Fruit fly (Drosophila melanogaster) whole organism, pupa: Measurements from ENCODE around the gene CG1635.
A peak's percentile ranks its signal among the peaks of the same experiment; 100 is the strongest.

Source experiments
- CG10348 ChIP-seq: fragments of 200-800 bp; sonication (Bioruptor generic); IDR thresholded peaks from 2 replicates; pipeline ENCODE4 v1.3.6; 2022; ENCODE audit warnings: missing biosample characterization, missing genetic modification characterization
- CG12605 ChIP-seq: fragments of 200-800 bp; sonication (Bioruptor generic); IDR thresholded peaks from 2 replicates; pipeline ENCODE4 v1.3.6; 2022; ENCODE audit warnings: missing biosample characterization, missing genetic modification characterization
- CG13204 ChIP-seq: fragments of 200-800 bp; sonication (Bioruptor generic); optimal IDR thresholded peaks from 2 replicates; lab custom pipeline; 2018; ENCODE audit warnings: missing biosample characterization, mild to moderate bottlenecking, missing genetic modification characterization, moderate library complexity
- CG14655 ChIP-seq: fragments of 200-800 bp; sonication (Bioruptor generic); optimal IDR thresholded peaks from 3 replicates; lab custom pipeline; 2017; ENCODE audit warnings: mild to moderate bottlenecking, missing biosample characterization, missing genetic modification reagents, missing genetic modification characterization
- CG15710 ChIP-seq: fragments of 200-800 bp; sonication (Bioruptor generic); optimal IDR thresholded peaks from 2 replicates; lab custom pipeline; 2018; ENCODE audit warnings: missing biosample characterization, mild to moderate bottlenecking, missing genetic modification characterization, moderate library complexity
- CG17806 ChIP-seq: fragments of 200-800 bp; sonication (Bioruptor generic); optimal IDR thresholded peaks from 2 replicates; lab custom pipeline; 2018; ENCODE audit warnings: missing biosample characterization, mild to moderate bottlenecking, missing genetic modification characterization, moderate library complexity
- CG32121 ChIP-seq: fragments of 200-800 bp; sonication (Bioruptor generic); IDR thresholded peaks from 2 replicates; pipeline ENCODE4 v1.3.6; 2022; ENCODE audit warnings: missing biosample characterization, missing genetic modification characterization
- CG34367 ChIP-seq: fragments of 200-800 bp; sonication (Bioruptor generic); optimal IDR thresholded peaks from 2 replicates; lab custom pipeline; 2018; ENCODE audit warnings: missing biosample characterization, mild to moderate bottlenecking, missing genetic modification characterization
- CG4496 ChIP-seq: fragments of 200-800 bp; sonication (Bioruptor generic); IDR thresholded peaks from 3 replicates; pipeline ENCODE4 v1.3.6; 2022; ENCODE audit warnings: missing biosample characterization, missing genetic modification characterization
- CG8159 ChIP-seq: fragments of 200-800 bp; sonication (Bioruptor generic); optimal IDR thresholded peaks from 3 replicates; lab custom pipeline; 2018; ENCODE audit warnings: missing biosample characterization, mild to moderate bottlenecking, missing genetic modification characterization, moderate library complexity
- CG8301 ChIP-seq: fragments of 200-800 bp; sonication (Bioruptor generic); optimal IDR thresholded peaks from 2 replicates; lab custom pipeline; 2018; ENCODE audit warnings: missing biosample characterization, mild to moderate bottlenecking, missing genetic modification characterization
- CG9948 ChIP-seq: fragments of 200-800 bp; sonication (Bioruptor generic); optimal IDR thresholded peaks from 2 replicates; lab custom pipeline; 2018; ENCODE audit warnings: missing biosample characterization, mild to moderate bottlenecking, missing genetic modification characterization, moderate library complexity
- D1 ChIP-seq: fragments of 200-800 bp; sonication (Bioruptor generic); optimal IDR thresholded peaks from 2 replicates; lab custom pipeline; 2018; ENCODE audit warnings: missing biosample characterization, mild to moderate bottlenecking, missing genetic modification characterization, moderate library complexity
- EcR ChIP-seq: fragments of 200-800 bp; sonication (Bioruptor generic); optimal IDR thresholded peaks from 3 replicates; lab custom pipeline; 2019; ENCODE audit warnings: missing biosample characterization, missing genetic modification characterization, mild to moderate bottlenecking, moderate library complexity, missing genetic modification reagents
- Ets98B ChIP-seq: fragments of 200-800 bp; sonication (Bioruptor generic); IDR thresholded peaks from 2 replicates; pipeline ENCODE4 v1.3.6; 2022; ENCODE audit warnings: missing biosample characterization, missing genetic modification characterization
- Pif1A ChIP-seq: fragments of 200-800 bp; sonication (Bioruptor generic); optimal IDR thresholded peaks from 3 replicates; lab custom pipeline; 2016; ENCODE audit warnings: missing biosample characterization, missing genetic modification characterization
- Pif1B ChIP-seq: fragments of 200-800 bp; sonication (Bioruptor generic); optimal IDR thresholded peaks from 3 replicates; lab custom pipeline; 2016; ENCODE audit warnings: missing biosample characterization, missing genetic modification characterization
- Snoo ChIP-seq: fragments of 200-800 bp; sonication (Bioruptor generic); optimal IDR thresholded peaks from 3 replicates; lab custom pipeline; 2017; ENCODE audit warnings: missing biosample characterization, mild to moderate bottlenecking, missing genetic modification characterization, inconsistent platforms
- fd96Ca ChIP-seq: fragments of 200-800 bp; sonication (Bioruptor generic); IDR thresholded peaks from 3 replicates; pipeline ENCODE4 v1.3.6; 2022; ENCODE audit warnings: missing biosample characterization, missing genetic modification characterization
- gl ChIP-seq: fragments of 200-800 bp; sonication (Bioruptor generic); optimal IDR thresholded peaks from 2 replicates; lab custom pipeline; 2018; ENCODE audit warnings: missing biosample characterization, mild to moderate bottlenecking, missing genetic modification characterization
- rn ChIP-seq: fragments of 200-800 bp; sonication (Bioruptor generic); IDR thresholded peaks from 2 replicates; pipeline ENCODE4 v1.3.6; 2022; ENCODE audit warnings: missing biosample characterization, missing genetic modification characterization

CG1635 gene

DNA sequence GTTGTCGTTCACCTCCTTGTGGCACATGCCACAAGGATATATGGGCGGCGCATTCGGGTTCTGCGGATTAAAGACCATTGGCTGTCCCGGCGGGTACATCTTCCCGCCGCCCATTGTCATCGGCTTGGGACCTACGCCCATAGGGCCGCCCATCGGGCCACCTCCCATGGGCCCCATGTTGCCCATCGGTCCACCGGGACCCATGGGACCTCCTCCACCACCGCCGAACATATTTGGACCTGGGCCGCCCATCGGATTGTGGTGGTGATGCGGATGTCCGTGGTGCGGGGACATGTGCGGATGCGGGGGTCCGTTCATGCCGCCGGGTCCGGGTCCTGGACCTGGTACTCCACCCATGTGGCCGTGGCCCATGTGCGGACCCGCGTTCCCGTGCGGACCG is 11.1 kb upstream of the CG1635 start:
- TF ChIP-seq Ets98B (no peak), rn (GFP tag; lab: Robert Waterston, UW) (no peak), EcR (GFP tag; lab: Kevin White, UChicago) (no peak), CG8301 (tag; lab: Kevin White, UChicago) (no peak), CG14655 (no peak)

DNA sequence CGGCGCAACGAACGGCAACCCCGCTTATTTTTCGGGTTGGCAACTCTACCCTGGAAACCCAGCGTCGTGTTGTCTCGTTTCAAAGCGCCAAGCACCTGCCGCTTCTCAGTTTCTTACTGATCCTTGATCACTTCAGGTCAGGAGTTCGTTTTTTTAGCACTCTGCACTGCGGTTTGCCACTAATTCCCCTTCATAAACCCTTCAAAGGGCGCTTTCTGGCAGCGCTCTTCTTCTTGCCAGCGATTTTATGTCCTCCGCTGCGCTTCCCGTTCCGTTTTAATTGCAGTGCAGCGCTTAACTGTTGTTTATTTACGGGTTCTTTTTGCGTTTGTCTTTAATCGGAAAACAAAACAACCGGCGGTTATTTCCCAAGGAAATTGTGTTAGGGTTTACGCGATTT is 8.4 kb upstream of the CG1635 start:
- no peak for TF ChIP-seq CG15710 (tag; lab: Kevin White, UChicago)
- TF ChIP-seq CG10348 (GFP tag; lab: Robert Waterston, UW) = no peak
- TF ChIP-seq CG34367 (tag; lab: Kevin White, UChicago) = no peak
- no peak for TF ChIP-seq CG8301 (tag; lab: Kevin White, UChicago)
- no peak for TF ChIP-seq CG17806
- no peak for TF ChIP-seq CG14655
- TF ChIP-seq Pif1A (GFP tag; lab: Kevin White, UChicago) = no peak
- TF ChIP-seq CG32121 (GFP tag; lab: Robert Waterston, UW) = no peak
- no peak for TF ChIP-seq CG9948 (tag; lab: Kevin White, UChicago)
- no peak for TF ChIP-seq CG4496 (GFP tag; lab: Robert Waterston, UW)
- TF ChIP-seq gl (tag; lab: Kevin White, UChicago) = no peak
- TF ChIP-seq CG8159 = no peak
- TF ChIP-seq D1 (tag; lab: Kevin White, UChicago) = no peak
- no peak for TF ChIP-seq Ets98B

DNA sequence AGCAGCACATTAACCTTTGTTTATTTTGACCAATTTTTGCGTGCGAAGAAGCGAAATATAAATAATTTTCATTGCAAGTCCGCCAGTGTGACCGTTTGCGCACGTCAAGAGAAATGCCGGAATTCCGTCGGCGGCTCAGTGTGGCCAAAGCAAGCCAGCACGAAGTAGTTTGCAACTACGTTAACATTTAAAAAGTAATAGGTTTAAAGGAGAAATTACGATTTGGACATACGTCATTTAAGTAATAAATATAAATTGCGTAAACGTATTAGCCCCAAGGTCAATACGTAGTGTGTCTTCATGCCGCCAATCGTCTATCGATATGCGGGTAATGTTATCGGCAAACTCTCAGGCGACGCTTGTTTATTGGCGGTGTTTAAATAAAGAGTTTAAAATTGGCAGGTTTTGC is 7.9 kb upstream of the CG1635 start, which contains the start of the genes pygo and rod:
Gene pygo, minus strand, starts transcription at position 114 of the 409 bp plus-strand sequence.
Gene rod, plus strand, starts transcription at position 366 of the 409 bp plus-strand sequence.
- no peak for TF ChIP-seq CG9948 (tag; lab: Kevin White, UChicago)
- peak; percentile 26 for TF ChIP-seq CG8159

DNA sequence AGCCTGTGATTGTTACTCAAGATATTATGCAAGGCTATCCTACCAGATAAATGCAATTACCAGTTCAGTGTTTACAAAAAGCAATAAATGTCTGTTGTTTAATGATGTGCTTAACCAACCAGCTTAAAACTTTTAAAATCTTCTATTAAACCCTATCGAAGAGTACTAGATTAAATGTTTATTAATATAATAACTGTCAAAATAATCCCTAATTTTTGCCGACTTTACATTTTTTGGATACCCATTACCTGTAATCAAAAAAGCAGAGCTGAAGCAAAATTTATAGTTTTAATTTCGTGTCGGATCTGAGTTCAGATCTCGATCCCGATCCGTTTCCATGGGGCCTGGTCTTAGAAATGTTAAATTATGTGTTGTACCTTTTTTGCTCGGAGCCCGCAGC is 1.8 kb downstream of the CG1635 start, which contains the start of gene CG1638:
Gene CG1638, plus strand, starts transcription at position 301 of the 400 bp plus-strand sequence.
- TF ChIP-seq CG8159 (no peak), Snoo (no peak), CG12605 (no peak), CG14655 (no peak), fd96Ca (no peak), CG34367 (tag; lab: Kevin White, UChicago) (no peak), CG10348 (GFP tag; lab: Robert Waterston, UW) (no peak), rn (GFP tag; lab: Robert Waterston, UW) (no peak), D1 (tag; lab: Kevin White, UChicago) (no peak), CG8301 (tag; lab: Kevin White, UChicago) (no peak), CG15710 (tag; lab: Kevin White, UChicago) (no peak)

DNA sequence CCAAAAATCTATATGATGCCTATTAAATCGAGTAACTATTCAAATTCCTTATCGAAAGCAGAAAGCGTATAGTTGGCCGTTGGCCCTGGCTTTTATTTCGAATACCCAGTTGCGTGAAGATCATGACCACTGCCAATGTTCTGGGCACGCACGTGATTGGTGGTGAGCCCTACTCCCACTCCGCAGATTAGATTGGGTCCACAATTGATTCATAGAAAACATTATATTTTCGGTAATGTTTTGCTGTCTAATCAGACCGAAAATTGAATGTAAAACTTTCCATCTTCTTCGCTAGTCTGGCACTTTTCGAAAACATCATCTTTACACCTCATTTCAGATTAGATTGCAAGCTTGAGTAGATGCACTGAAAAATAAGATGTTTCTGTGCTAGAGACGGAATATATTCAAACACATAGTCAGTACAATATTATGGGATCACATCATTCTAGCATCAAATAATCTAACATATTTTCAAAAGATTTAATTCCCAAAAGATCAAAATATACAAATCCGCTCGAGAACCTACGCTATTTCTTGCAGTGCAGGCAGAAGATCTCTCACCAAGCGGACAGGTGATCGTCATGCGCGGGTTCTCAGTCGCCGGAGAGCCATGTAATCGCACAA is 3.9 kb downstream of the CG1635 start, which contains the start of gene CG1774:
Gene CG1774, plus strand, starts transcription at position 548 of the 624 bp plus-strand sequence.
- TF ChIP-seq CG10348 (GFP tag; lab: Robert Waterston, UW) = no peak
- peak; percentile 61; the same call in 1 of the 2 replicates for TF ChIP-seq CG32121 (GFP tag; lab: Robert Waterston, UW)
- peak; percentile 37 for TF ChIP-seq Snoo
- TF ChIP-seq fd96Ca = peak; percentile 54; the same call in 2 of the 3 replicates
- TF ChIP-seq CG13204 (GFP tag; lab: Kevin White, UChicago) = no peak
- peak; percentile 51 for TF ChIP-seq CG12605
- peak; percentile 75 for TF ChIP-seq Ets98B
- TF ChIP-seq CG14655 = no peak
- peak; percentile 11 for TF ChIP-seq CG15710 (tag; lab: Kevin White, UChicago)
- TF ChIP-seq CG17806 = peak; percentile 10
- no peak for TF ChIP-seq CG34367 (tag; lab: Kevin White, UChicago)
- TF ChIP-seq CG4496 (GFP tag; lab: Robert Waterston, UW) = peak; percentile 82
- no peak for TF ChIP-seq EcR (GFP tag; lab: Kevin White, UChicago)
- TF ChIP-seq rn (GFP tag; lab: Robert Waterston, UW) = peak; percentile 25; the same call in 1 of the 2 replicates

DNA sequence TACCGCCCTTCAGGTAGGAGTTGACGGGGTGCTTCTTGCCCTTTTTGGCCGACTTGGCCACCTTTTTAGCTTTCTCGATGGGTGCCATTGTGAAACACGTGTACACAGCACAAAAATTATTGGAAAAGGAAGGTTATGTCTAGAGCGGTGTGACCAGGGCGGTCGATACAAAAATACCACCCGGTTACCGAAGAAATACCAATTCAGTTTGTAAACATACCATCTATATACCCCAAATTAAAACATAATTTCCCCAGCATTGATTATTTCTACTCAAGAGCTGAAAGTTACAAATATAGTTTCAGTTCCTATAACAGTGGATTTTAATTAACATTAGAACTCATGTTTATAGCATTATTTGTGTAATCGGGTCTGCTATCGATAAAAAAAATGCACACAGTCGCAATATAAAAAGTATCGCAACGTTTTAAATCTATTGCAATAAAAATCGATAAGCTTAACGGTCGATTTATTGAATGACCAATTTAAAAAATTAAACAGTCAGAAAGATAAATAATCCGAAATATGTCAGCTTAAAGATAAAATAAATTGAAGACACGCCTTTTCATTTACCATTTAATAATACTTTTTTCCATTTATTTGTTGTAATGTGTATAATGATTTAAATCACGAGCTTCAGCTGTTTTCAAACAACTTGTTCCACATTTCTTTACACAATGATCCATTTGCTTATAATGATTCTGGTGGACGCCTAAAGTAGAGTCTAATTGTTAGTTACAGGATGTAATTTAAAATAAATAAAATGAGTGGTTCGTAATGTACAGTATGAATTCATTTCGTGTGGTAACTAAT is 7.8 kb downstream of the CG1635 start, which contains the start of gene RpL6:
Gene RpL6, minus strand, starts transcription at position 134 of the 813 bp plus-strand sequence.
- TF ChIP-seq Ets98B (no peak), rn (GFP tag; lab: Robert Waterston, UW) (no peak), CG8159 (no peak), Pif1B (no peak), CG9948 (tag; lab: Kevin White, UChicago) (no peak)
